Worm (Caenorhabditis elegans) whole organism, L4 larva: Measurements from ENCODE around the gene K09G1.1.

Experiments
- F44E2.7 ChIP-seq: fragments of 200-800 bp; sonication (Bioruptor generic); IDR thresholded peaks from 2 replicates; pipeline ENCODE4 v2.1.2; 2022; ENCODE audit warnings: missing genetic modification characterization, missing compliant biosample characterization
- F49E8.2 ChIP-seq: sonication (generic microtip); optimal IDR thresholded peaks from 2 replicates; lab custom pipeline; 2016; ENCODE audit warnings: missing compliant biosample characterization, mild to moderate bottlenecking, missing genetic modification characterization, borderline replicate concordance
- T20F7.1 ChIP-seq: fragments of 200-800 bp; sonication (Bioruptor generic); optimal IDR thresholded peaks from 2 replicates; lab custom pipeline; 2018; ENCODE audit warnings: mild to moderate bottlenecking, missing genetic modification characterization, missing compliant biosample characterization
- T26A8.4 ChIP-seq: fragments of 200-800 bp; sonication (Bioruptor generic); IDR thresholded peaks from 2 replicates; pipeline ENCODE4 v1.3.6; 2022; ENCODE audit warnings: missing genetic modification characterization, missing compliant biosample characterization
- Y48G9A.11 ChIP-seq: fragments of 200-800 bp; sonication (Bioruptor generic); IDR thresholded peaks from 2 replicates; pipeline ENCODE4 v1.3.6; 2022; ENCODE audit warnings: missing genetic modification reagents, missing genetic modification characterization, missing compliant biosample characterization
- ZK337.2 ChIP-seq: fragments of 200-800 bp; sonication (Bioruptor generic); IDR thresholded peaks from 2 replicates; pipeline ENCODE4 v1.3.6; 2022; ENCODE audit warnings: missing genetic modification reagents, missing genetic modification characterization, missing compliant biosample characterization
- aha-1 ChIP-seq: fragments of 150-350 bp; peaks from one replicate; lab custom pipeline; 2014; ENCODE audit warnings: missing biosample characterization, missing genetic modification characterization
- arid-1 ChIP-seq: fragments of 200-800 bp; sonication (Bioruptor generic); conservative IDR thresholded peaks from 2 replicates; pipeline ENCODE4 v1.3.6; 2022; ENCODE audit warnings: missing genetic modification reagents, missing genetic modification characterization, missing compliant biosample characterization
- attf-4 ChIP-seq: sonication (generic microtip); optimal IDR thresholded peaks from 3 replicates; lab custom pipeline; 2017; ENCODE audit warnings: missing biosample characterization, missing genetic modification characterization
- ceh-44 ChIP-seq: fragments of 200-800 bp; sonication (Bioruptor generic); IDR thresholded peaks from 2 replicates; pipeline ENCODE4 v1.3.6; 2022; ENCODE audit warnings: missing genetic modification reagents, missing genetic modification characterization, missing compliant biosample characterization
- ces-1 ChIP-seq: fragments of 150-350 bp; sonication (generic microtip); optimal IDR thresholded peaks from 4 replicates; lab custom pipeline; 2014; ENCODE audit warnings: missing biosample characterization, missing genetic modification reagents, missing genetic modification characterization
- daf-12 ChIP-seq: fragments of 150-350 bp; optimal IDR thresholded peaks from 2 replicates; lab custom pipeline; 2014; ENCODE audit warnings: missing biosample characterization, missing genetic modification reagents, missing genetic modification characterization
- daf-16 ChIP-seq, 3 experiments: sonication (generic microtip); optimal IDR thresholded peaks; 2 replicates each; lab custom pipeline; 2016 to 2017; ENCODE audit warnings: missing genetic modification characterization in 3 of 3, missing genetic modification reagents in 3 of 3, mild to moderate bottlenecking in 2 of 3, missing compliant biosample characterization in 2 of 3, missing biosample characterization in 1 of 3, moderate library complexity in 1 of 3
- dmd-6 ChIP-seq: fragments of 200-800 bp; sonication (Bioruptor generic); IDR thresholded peaks from 2 replicates; pipeline ENCODE4 v1.3.6; 2022; ENCODE audit warnings: missing genetic modification reagents, missing genetic modification characterization, missing compliant biosample characterization
- dmd-9 ChIP-seq: fragments of 200-800 bp; sonication (Bioruptor generic); IDR thresholded peaks from 2 replicates; pipeline ENCODE4 v1.3.6; 2022; ENCODE audit warnings: missing genetic modification reagents, missing genetic modification characterization, missing compliant biosample characterization
- dpl-1 ChIP-seq: fragments of 150-350 bp; optimal IDR thresholded peaks from 2 replicates; lab custom pipeline; 2014; ENCODE audit warnings: missing biosample characterization, missing genetic modification reagents, missing genetic modification characterization
- duxl-1 ChIP-seq: sonication (generic microtip); optimal IDR thresholded peaks from 2 replicates; lab custom pipeline; 2016; ENCODE audit warnings: mild to moderate bottlenecking, missing genetic modification characterization, moderate library complexity, missing compliant biosample characterization; ENCODE audit not compliant: poor library complexity
- dve-1 ChIP-seq: sonication (generic microtip); optimal IDR thresholded peaks from 2 replicates; lab custom pipeline; 2017; ENCODE audit warnings: antibody characterized with exemption, mild to moderate bottlenecking, missing genetic modification characterization, missing compliant biosample characterization; ENCODE audit not compliant: insufficient read depth
- fkh-10 ChIP-seq: fragments of 150-350 bp; optimal IDR thresholded peaks from 2 replicates; lab custom pipeline; 2014; ENCODE audit warnings: missing biosample characterization, missing genetic modification reagents, missing genetic modification characterization
- hif-1 ChIP-seq, 2 experiments: sonication (generic microtip); optimal IDR thresholded peaks; 2 replicates each; lab custom pipeline; 2016 to 2017; ENCODE audit warnings: missing compliant biosample characterization in 2 of 2, missing genetic modification characterization in 2 of 2, missing genetic modification reagents in 2 of 2, missing genotype in 2 of 2, mild to moderate bottlenecking in 1 of 2
- hlh-11 ChIP-seq: fragments of 200-800 bp; sonication (Bioruptor generic); optimal IDR thresholded peaks from 2 replicates; lab custom pipeline; 2018; ENCODE audit warnings: mild to moderate bottlenecking, missing genetic modification characterization, missing compliant biosample characterization
- hmg-1.1 ChIP-seq: fragments of 200-800 bp; sonication (Bioruptor generic); IDR thresholded peaks from 2 replicates; pipeline ENCODE4 v1.3.6; 2022; ENCODE audit warnings: missing genetic modification reagents, missing genetic modification characterization, missing compliant biosample characterization
- lim-7 ChIP-seq: fragments of 200-800 bp; sonication (Bioruptor generic); IDR thresholded peaks from 2 replicates; pipeline ENCODE4 v1.3.6; 2022; ENCODE audit warnings: missing genetic modification characterization, missing compliant biosample characterization
- lin-13 ChIP-seq: fragments of 150-350 bp; optimal IDR thresholded peaks from 2 replicates; lab custom pipeline; 2014; ENCODE audit warnings: missing biosample characterization, missing genetic modification reagents, missing genetic modification characterization
- lin-15B ChIP-seq: fragments of 150-350 bp; sonication (generic microtip); optimal IDR thresholded peaks from 3 replicates; lab custom pipeline; 2014; ENCODE audit warnings: missing biosample characterization, missing genetic modification characterization
- lin-38 ChIP-seq: fragments of 200-800 bp; sonication (Bioruptor generic); IDR thresholded peaks from 2 replicates; pipeline ENCODE4 v1.3.6; 2022; ENCODE audit warnings: missing genetic modification reagents, missing genetic modification characterization, missing compliant biosample characterization
- lsy-2 ChIP-seq, 2 experiments: fragments of 150-350 bp in 1 of 2; sonication (generic microtip) in 1 of 2; optimal IDR thresholded peaks; 2 replicates each; lab custom pipeline; 2014 to 2017; ENCODE audit warnings: missing biosample characterization in 2 of 2, missing genetic modification characterization in 2 of 2
- mep-1 ChIP-seq: fragments of 150-350 bp; sonication (generic microtip); optimal IDR thresholded peaks from 3 replicates; lab custom pipeline; 2014; ENCODE audit warnings: missing biosample characterization, missing genetic modification characterization
- mes-2 ChIP-seq: sonication (generic microtip); optimal IDR thresholded peaks from 2 replicates; lab custom pipeline; 2016; ENCODE audit warnings: missing genotype, mild to moderate bottlenecking, missing genetic modification characterization, missing compliant biosample characterization; ENCODE audit not compliant: poor library complexity, severe bottlenecking
- mxl-2 ChIP-seq: fragments of 200-800 bp; sonication (Bioruptor generic); conservative IDR thresholded peaks from 2 replicates; pipeline ENCODE4 v1.3.6; 2022; ENCODE audit warnings: missing genetic modification reagents, missing genetic modification characterization, missing compliant biosample characterization
- nhr-111 ChIP-seq: fragments of 200-800 bp; sonication (Bioruptor generic); optimal IDR thresholded peaks from 2 replicates; lab custom pipeline; 2018; ENCODE audit warnings: mild to moderate bottlenecking, missing genetic modification characterization, missing compliant biosample characterization
- nhr-25 ChIP-seq: sonication (generic microtip); optimal IDR thresholded peaks from 2 replicates; lab custom pipeline; 2017; ENCODE audit warnings: missing genetic modification characterization, mild to moderate bottlenecking, missing compliant biosample characterization, antibody characterized with exemption, moderate library complexity, borderline replicate concordance; ENCODE audit not compliant: insufficient read depth
- pha-4 ChIP-seq, 2 experiments: fragments of 150-350 bp in 1 of 2; fragments of 200-800 bp in 1 of 2; sonication (Bioruptor generic) in 1 of 2; IDR thresholded peaks in 1 of 2; optimal IDR thresholded peaks in 1 of 2; 2 replicates each; pipeline versions ENCODE4 v1.3.6 to Lab custom; 2014 to 2022; ENCODE audit warnings: missing genetic modification characterization in 2 of 2, missing genetic modification reagents in 2 of 2, missing biosample characterization in 1 of 2, missing compliant biosample characterization in 1 of 2
- rbr-2 ChIP-seq: sonication (generic microtip); optimal IDR thresholded peaks from 2 replicates; lab custom pipeline; 2016; ENCODE audit warnings: missing genotype, missing genetic modification characterization, missing compliant biosample characterization
- sdz-12 ChIP-seq: fragments of 200-800 bp; sonication (Bioruptor generic); optimal IDR thresholded peaks from 2 replicates; lab custom pipeline; 2018; ENCODE audit warnings: mild to moderate bottlenecking, missing genetic modification characterization, missing compliant biosample characterization
- snpc-1.2 ChIP-seq: fragments of 200-800 bp; sonication (Bioruptor generic); IDR thresholded peaks from 2 replicates; pipeline ENCODE4 v1.3.6; 2022; ENCODE audit warnings: missing genetic modification reagents, missing genetic modification characterization, missing compliant biosample characterization
- spr-3 ChIP-seq: fragments of 200-800 bp; sonication (Bioruptor generic); optimal IDR thresholded peaks from 2 replicates; lab custom pipeline; 2018; ENCODE audit warnings: mild to moderate bottlenecking, missing genetic modification characterization, missing compliant biosample characterization
- tra-1 ChIP-seq: fragments of 200-800 bp; sonication (Bioruptor generic); IDR thresholded peaks from 2 replicates; pipeline ENCODE4 v1.3.6; 2022; ENCODE audit warnings: missing genetic modification reagents, missing genetic modification characterization, missing compliant biosample characterization
- unc-130 ChIP-seq: sonication (generic microtip); optimal IDR thresholded peaks from 2 replicates; lab custom pipeline; 2016; ENCODE audit warnings: missing genetic modification reagents, missing genetic modification characterization, missing compliant biosample characterization
- unc-39 ChIP-seq: sonication (generic microtip); optimal IDR thresholded peaks from 2 replicates; lab custom pipeline; 2017; ENCODE audit warnings: missing biosample characterization, missing genetic modification characterization
- vab-7 ChIP-seq: fragments of 200-800 bp; sonication (Bioruptor generic); IDR thresholded peaks from 2 replicates; pipeline ENCODE4 v1.3.6; 2022; ENCODE audit warnings: missing genetic modification reagents, missing genetic modification characterization, missing compliant biosample characterization
- zag-1 ChIP-seq: fragments of 150-350 bp; optimal IDR thresholded peaks from 2 replicates; lab custom pipeline; 2014; ENCODE audit warnings: missing biosample characterization, missing genetic modification characterization
- zfp-3 ChIP-seq: fragments of 200-800 bp; sonication (Bioruptor generic); conservative IDR thresholded peaks from 2 replicates; pipeline ENCODE4 v1.3.6; 2022; ENCODE audit warnings: missing genetic modification reagents, missing genetic modification characterization, missing compliant biosample characterization
- zip-2 ChIP-seq: fragments of 150-350 bp; optimal IDR thresholded peaks from 2 replicates; lab custom pipeline; 2014; ENCODE audit warnings: missing biosample characterization, missing genetic modification characterization

K09G1.1 gene

ce11 chrV:9546860-9547269 is 36.5 kb upstream of the K09G1.1 start, which contains the start of gene his-37 (continued):
- TF ChIP-seq mxl-2 (GFP tag; lab: Robert Waterston, UW) (peak; percentile 85; the same call in 1 of the 2 replicates), fkh-10 (GFP tag; lab: Kevin White, UChicago) (peak; percentile 98), zip-2 (tag; lab: Kevin White, UChicago) (peak; percentile 92), rbr-2 (tag; lab: Kevin White, UChicago) (peak; percentile 99)
- TF ChIP-seq, all 104 proteins: peak for 85

DNA sequence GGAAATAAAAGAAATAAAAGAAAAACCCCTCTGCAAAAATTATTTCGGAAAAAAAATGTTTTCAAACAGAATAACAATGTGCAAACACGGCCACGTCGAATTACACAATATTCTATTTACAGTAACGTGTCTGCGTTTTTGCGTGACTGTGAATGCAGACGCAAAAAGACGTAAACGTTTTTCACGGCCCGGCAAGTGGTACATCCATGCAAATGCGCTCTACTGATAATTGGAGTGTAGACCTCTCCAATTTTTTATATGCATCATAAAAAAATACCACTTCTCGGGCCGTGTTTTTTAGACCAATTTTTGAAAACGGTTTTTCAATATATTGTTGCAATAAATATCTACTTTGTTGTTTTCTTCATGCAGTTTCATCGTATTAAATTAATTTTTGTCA is 33.9 kb upstream of the K09G1.1 start, which contains the start of gene nstp-10:
Gene nstp-10 (minus strand): TSS at position 378 of the 400 bp plus-strand sequence.
- TF ChIP-seq spr-3: no peak
- peak; percentile 44; the same call in 1 of the 2 replicates for TF ChIP-seq ZK337.2 (GFP tag; lab: Robert Waterston, UW)
- TF ChIP-seq duxl-1 (tag; lab: Kevin White, UChicago): peak; percentile 15
- no peak for TF ChIP-seq daf-12 (tag; lab: Kevin White, UChicago)
- no peak for TF ChIP-seq hif-1 (tag; optimal IDR thresholded peaks at IDR 0.05; lab: Kevin White, UChicago)
- TF ChIP-seq dve-1 (tag; lab: Kevin White, UChicago): peak; percentile 48
- peak; percentile 42 for TF ChIP-seq dpl-1
- TF ChIP-seq zip-2 (tag; lab: Kevin White, UChicago): no peak
- TF ChIP-seq daf-16 (GFP tag; optimal IDR thresholded peaks at IDR 0.05; lab: Kevin White, UChicago): no peak
- TF ChIP-seq daf-16 (tag; optimal IDR thresholded peaks at IDR 0.05; lab: Kevin White, UChicago): peak; percentile 7
- 0 out of 2 replicates have a peak, but pooled peaks have one; percentile 10 for TF ChIP-seq vab-7
- no peak for TF ChIP-seq sdz-12
- TF ChIP-seq Y48G9A.11 (GFP tag; lab: Robert Waterston, UW): peak; percentile 83
- TF ChIP-seq F49E8.2 (tag; lab: Kevin White, UChicago): peak; percentile 94
- TF ChIP-seq lin-38 (GFP tag; lab: Robert Waterston, UW): peak; percentile 98
- no peak for TF ChIP-seq zag-1
- no peak for TF ChIP-seq attf-4 (tag; lab: Kevin White, UChicago)
- TF ChIP-seq ces-1 (GFP tag; lab: Kevin White, UChicago): no peak
- peak; percentile 54 for TF ChIP-seq T20F7.1 (GFP tag; lab: Kevin White, UChicago)
- peak; percentile 94 for TF ChIP-seq aha-1 (tag; lab: Kevin White, UChicago)
- no peak for TF ChIP-seq nhr-111 (GFP tag; lab: Kevin White, UChicago)
- TF ChIP-seq mes-2 (tag; lab: Kevin White, UChicago): peak; percentile 78
- TF ChIP-seq nhr-25 (tag; lab: Kevin White, UChicago): peak; percentile 30
- peak; percentile 40 for TF ChIP-seq mep-1 (tag; lab: Kevin White, UChicago)
- TF ChIP-seq dmd-6 (GFP tag; lab: Robert Waterston, UW): peak; percentile 9; the same call in 1 of the 2 replicates
- peak; percentile 34 for TF ChIP-seq lin-13 (GFP tag; lab: Kevin White, UChicago)
- peak; percentile 20 for TF ChIP-seq lin-15B
- peak; percentile 55; the same call in 1 of the 2 replicates for TF ChIP-seq tra-1
- TF ChIP-seq hmg-1.1 (GFP tag; lab: Robert Waterston, UW): no peak
- no peak for TF ChIP-seq pha-4 (GFP tag; IDR thresholded peaks at IDR 0.05; lab: Robert Waterston, UW)
- peak; percentile 8 for TF ChIP-seq pha-4 (tag; optimal IDR thresholded peaks at IDR 0.05; lab: Kevin White, UChicago)
- peak; percentile 84 for TF ChIP-seq snpc-1.2 (GFP tag; lab: Robert Waterston, UW)
- TF ChIP-seq ceh-44 (GFP tag; lab: Robert Waterston, UW): peak; percentile 91
- 0 out of 2 replicates have a peak, but pooled peaks have one; percentile 38 for TF ChIP-seq dmd-9 (GFP tag; lab: Robert Waterston, UW)
- TF ChIP-seq unc-39 (tag; lab: Kevin White, UChicago): no peak
- peak in 1 of 2 experiments; percentile 84 for TF ChIP-seq lsy-2 (tag; optimal IDR thresholded peaks at IDR 0.05; lab: Kevin White, UChicago)
- TF ChIP-seq zfp-3: no peak
- peak; percentile 93 for TF ChIP-seq unc-130 (GFP tag; lab: Kevin White, UChicago)
- 0 out of 2 replicates have a peak, but pooled peaks have one; percentile 9 for TF ChIP-seq lim-7 (GFP tag; lab: Robert Waterston, UW)
- no peak for TF ChIP-seq T26A8.4 (GFP tag; lab: Robert Waterston, UW)
- TF ChIP-seq hlh-11 (tag; lab: Kevin White, UChicago): peak; percentile 8
- TF ChIP-seq arid-1 (GFP tag; lab: Robert Waterston, UW): 0 out of 2 replicates have a peak, but pooled peaks have one; percentile 33
- TF ChIP-seq F44E2.7: no peak
